Worm (Caenorhabditis elegans) whole organism, late embryonic: ENCODE data around the gene C50C3.19.

ENCODE experiments used
- F13H6.1 ChIP-seq: sonication (generic microtip); optimal IDR thresholded peaks from 2 replicates; lab custom pipeline; 2016; ENCODE audit warnings: missing genetic modification characterization, missing compliant biosample characterization
- ceh-24 ChIP-seq: sonication (generic microtip); optimal IDR thresholded peaks from 2 replicates; lab custom pipeline; 2016; ENCODE audit warnings: mild to moderate bottlenecking, missing genetic modification characterization, missing compliant biosample characterization
- ceh-9 ChIP-seq: sonication (generic microtip); optimal IDR thresholded peaks from 2 replicates; lab custom pipeline; 2016; ENCODE audit warnings: mild to moderate bottlenecking, missing genetic modification characterization, inconsistent platforms, missing compliant biosample characterization
- dmd-4 ChIP-seq: sonication (generic microtip); optimal IDR thresholded peaks from 2 replicates; lab custom pipeline; 2016; ENCODE audit warnings: borderline replicate concordance, missing genetic modification characterization, missing compliant biosample characterization
- eyg-1 ChIP-seq: sonication (generic microtip); optimal IDR thresholded peaks from 2 replicates; lab custom pipeline; 2016; ENCODE audit warnings: missing genotype, missing genetic modification characterization, missing compliant biosample characterization
- fkh-10 ChIP-seq: fragments of 150-350 bp; optimal IDR thresholded peaks from 2 replicates; lab custom pipeline; 2014; ENCODE audit warnings: missing biosample characterization, missing genetic modification reagents, missing genetic modification characterization
- lim-6 ChIP-seq: sonication (generic microtip); optimal IDR thresholded peaks from 2 replicates; lab custom pipeline; 2016; ENCODE audit warnings: missing genetic modification characterization, missing compliant biosample characterization
- pax-1 ChIP-seq: fragments of 150-350 bp; optimal IDR thresholded peaks from 2 replicates; lab custom pipeline; 2014; ENCODE audit warnings: missing biosample characterization, missing genetic modification characterization
- sox-2 ChIP-seq: fragments of 200-800 bp; sonication (Bioruptor generic); IDR thresholded peaks from 2 replicates; pipeline ENCODE4 v1.3.6; 2022; ENCODE audit warnings: missing genetic modification reagents, missing genetic modification characterization, missing compliant biosample characterization

DNA sequence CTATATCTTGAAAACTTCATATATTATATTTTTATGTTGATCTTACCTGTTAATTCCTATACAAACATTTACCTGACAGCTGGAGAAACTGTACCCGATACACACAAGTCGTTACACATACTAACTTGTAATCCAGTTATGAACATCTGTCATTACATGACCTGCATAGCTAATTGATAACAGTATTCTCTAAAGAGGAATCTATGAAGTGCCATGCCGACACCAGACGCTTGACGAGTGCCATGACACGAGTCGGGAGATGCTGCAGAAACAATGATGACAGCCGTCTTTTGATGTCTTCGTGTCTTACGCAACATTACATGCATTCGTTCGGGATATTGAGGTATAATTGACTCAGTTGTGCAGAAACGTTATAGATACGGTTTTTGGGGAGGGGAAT is 29.5 kb downstream of the C50C3.19 start:
- TF ChIP-seq lim-6 (tag; lab: Kevin White, UChicago) (no peak), pax-1 (tag; lab: Kevin White, UChicago) (no peak), F13H6.1 (tag; lab: Kevin White, UChicago) (no peak), ceh-24 (tag; lab: Kevin White, UChicago) (no peak), dmd-4 (no peak), sox-2 (no peak), eyg-1 (tag; lab: Kevin White, UChicago) (no peak), ceh-9 (tag; lab: Kevin White, UChicago) (no peak), fkh-10 (no peak)
